Worm (Caenorhabditis elegans) whole organism, L4/young adult: Measurements from ENCODE around the gene F20D12.7.

Source experiments
- W03F9.2 ChIP-seq: fragments of 150-350 bp; optimal IDR thresholded peaks from 2 replicates; lab custom pipeline; 2014; ENCODE audit warnings: missing biosample characterization, missing genetic modification characterization
- him-1 ChIP-seq: sonication (generic microtip); optimal IDR thresholded peaks from 2 replicates; lab custom pipeline; 2016; ENCODE audit warnings: missing genotype, missing genetic modification reagents, missing genetic modification characterization, missing compliant biosample characterization

DNA sequence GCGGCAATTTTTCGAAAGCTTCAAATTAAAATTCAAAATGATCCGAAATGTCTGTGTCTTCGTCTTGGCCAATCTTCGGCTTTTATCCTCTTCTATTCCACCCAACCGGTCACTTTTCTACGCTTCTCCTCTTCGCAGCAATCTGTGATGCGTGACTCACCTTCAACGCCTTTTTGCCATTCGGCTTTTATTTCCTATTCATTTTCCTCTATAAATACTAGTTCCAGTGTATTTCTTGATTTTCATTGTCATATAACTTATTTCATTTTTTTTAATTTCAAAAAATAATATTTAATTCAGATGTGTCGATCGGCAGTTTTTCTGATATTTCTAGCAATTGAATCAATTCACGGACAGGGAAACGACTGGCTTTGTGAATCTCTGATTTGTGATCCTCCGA lies 18.6 kb downstream of the F20D12.7 start, which contains the start of gene C49H3.16:
- TF ChIP-seq him-1 (tag; lab: Kevin White, UChicago) = no peak
- TF ChIP-seq W03F9.2 (tag; lab: Kevin White, UChicago) = no peak
